Fruit fly (Drosophila melanogaster): Measurements from ENCODE around the gene RSG7.

DNA sequence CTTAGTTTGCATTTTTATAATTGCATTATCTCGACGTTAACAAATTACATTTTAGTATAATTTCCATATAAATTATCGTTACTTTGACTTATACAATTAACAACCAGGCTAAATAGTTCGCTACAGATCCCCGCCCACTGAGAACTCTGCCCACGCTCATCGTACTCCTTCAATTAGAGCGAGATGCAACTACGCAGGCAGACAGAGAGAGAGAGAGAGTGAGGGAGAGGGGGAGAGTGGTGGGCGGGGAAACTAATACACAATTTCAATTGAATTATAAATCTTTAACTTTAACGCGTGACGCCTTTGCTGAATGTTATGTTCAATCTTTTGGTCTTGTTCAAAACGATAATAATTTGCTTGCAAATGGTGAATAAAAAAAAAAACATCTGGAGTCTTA, 46.1 kb downstream of the RSG7 start:
- TF ChIP-seq CG8478 (optimal IDR thresholded peaks at IDR 0.05) (no peak), CTCF (optimal IDR thresholded peaks at IDR 0.05) (no peak)
